Worm (Caenorhabditis elegans) whole organism, young adult: Measurements from ENCODE around the gene col-73.
"Not testable (repeated sequence)": the region's sequence is repeated elsewhere in the genome, so short reads cannot be mapped to it uniquely, and the experiment has no call there.

Experiments
- B0336.3 ChIP-seq: fragments of 200-800 bp; sonication (Bioruptor generic); IDR thresholded peaks from 2 replicates; pipeline ENCODE4 v1.3.6; 2022; ENCODE audit warnings: missing genetic modification characterization, missing compliant biosample characterization
- F23B12.7 ChIP-seq: sonication (generic microtip); optimal IDR thresholded peaks from 2 replicates; lab custom pipeline; 2017; ENCODE audit warnings: missing genetic modification characterization, mild to moderate bottlenecking, missing compliant biosample characterization, antibody characterized with exemption, moderate library complexity; ENCODE audit not compliant: insufficient read depth
- F37B4.10 ChIP-seq: fragments of 200-800 bp; sonication (Bioruptor generic); IDR thresholded peaks from 2 replicates; pipeline ENCODE4 v1.3.6; 2022; ENCODE audit warnings: missing genetic modification characterization, missing compliant biosample characterization
- Y53G8AR.9 ChIP-seq: fragments of 200-800 bp; sonication (Bioruptor generic); conservative IDR thresholded peaks from 2 replicates; pipeline ENCODE4 v1.3.6; 2022; ENCODE audit warnings: missing genetic modification reagents, missing genetic modification characterization, missing compliant biosample characterization
- Y56A3A.18 ChIP-seq: fragments of 200-800 bp; sonication (Bioruptor generic); IDR thresholded peaks from 2 replicates; pipeline ENCODE4 v1.3.6; 2022; ENCODE audit warnings: missing genetic modification reagents, missing genetic modification characterization, missing compliant biosample characterization
- Y79H2A.3 ChIP-seq: fragments of 200-800 bp; sonication (Bioruptor generic); conservative IDR thresholded peaks from 2 replicates; pipeline ENCODE4 v1.3.6; 2022; ENCODE audit warnings: missing genetic modification reagents, missing genetic modification characterization, missing compliant biosample characterization
- ama-1 ChIP-seq, 3 experiments: fragments of 150-350 bp in 1 of 3; sonication (generic microtip) in 2 of 3; optimal IDR thresholded peaks; 2 replicates each; lab custom pipeline; 2014 to 2018; ENCODE audit warnings: missing biosample characterization in 2 of 3, missing genetic modification characterization in 2 of 3, missing genetic modification reagents in 2 of 3
- attf-5 ChIP-seq: fragments of 200-800 bp; sonication (Bioruptor generic); optimal IDR thresholded peaks from 2 replicates; lab custom pipeline; 2018; ENCODE audit warnings: mild to moderate bottlenecking, missing genetic modification characterization, missing compliant biosample characterization
- cebp-1 ChIP-seq, 2 experiments: fragments of 200-800 bp in 1 of 2; sonication (Bioruptor generic) in 1 of 2; sonication (generic microtip) in 1 of 2; IDR thresholded peaks in 1 of 2; optimal IDR thresholded peaks in 1 of 2; 2 replicates each; pipeline versions ENCODE4 v1.3.6 to Lab custom; 2017 to 2022; ENCODE audit warnings: missing compliant biosample characterization in 2 of 2, missing genetic modification characterization in 2 of 2, mild to moderate bottlenecking in 1 of 2, missing genetic modification reagents in 1 of 2, moderate library complexity in 1 of 2
- cebp-2 ChIP-seq: fragments of 200-800 bp; sonication (Bioruptor generic); IDR thresholded peaks from 2 replicates; pipeline ENCODE4 v1.3.6; 2022; ENCODE audit warnings: missing genetic modification characterization, missing compliant biosample characterization
- ceh-100 ChIP-seq: fragments of 200-800 bp; sonication (Bioruptor generic); IDR thresholded peaks from 2 replicates; pipeline ENCODE4 v1.3.6; 2022; ENCODE audit warnings: missing genetic modification reagents, missing genetic modification characterization, missing compliant biosample characterization
- ceh-40 ChIP-seq: fragments of 200-800 bp; sonication (Bioruptor generic); IDR thresholded peaks from 2 replicates; pipeline ENCODE4 v1.3.6; 2022; ENCODE audit warnings: missing genetic modification characterization, missing compliant biosample characterization
- ceh-79 ChIP-seq: sonication (generic microtip); optimal IDR thresholded peaks from 2 replicates; lab custom pipeline; 2017; ENCODE audit warnings: mild to moderate bottlenecking, missing genetic modification characterization, missing compliant biosample characterization
- dox-1 ChIP-seq: fragments of 200-800 bp; sonication (Bioruptor generic); IDR thresholded peaks from 2 replicates; pipeline ENCODE4 v1.3.6; 2022; ENCODE audit warnings: missing genetic modification reagents, missing genetic modification characterization, missing compliant biosample characterization
- egrh-3 ChIP-seq: fragments of 200-800 bp; sonication (Bioruptor generic); IDR thresholded peaks from 2 replicates; pipeline ENCODE4 v1.3.6; 2022; ENCODE audit warnings: missing genetic modification reagents, missing genetic modification characterization, missing compliant biosample characterization
- ekl-4 ChIP-seq: fragments of 200-800 bp; sonication (Bioruptor generic); IDR thresholded peaks from 2 replicates; pipeline ENCODE4 v1.3.6; 2022; ENCODE audit warnings: missing genetic modification reagents, missing genetic modification characterization, missing compliant biosample characterization
- gei-17 ChIP-seq: fragments of 200-800 bp; sonication (Bioruptor generic); optimal IDR thresholded peaks from 2 replicates; lab custom pipeline; 2018; ENCODE audit warnings: mild to moderate bottlenecking, missing genetic modification characterization, missing compliant biosample characterization
- hrde-1 ChIP-seq: sonication (generic microtip); optimal IDR thresholded peaks from 2 replicates; lab custom pipeline; 2016; ENCODE audit warnings: missing genetic modification characterization, mild to moderate bottlenecking, missing compliant biosample characterization, moderate library complexity, missing genotype, missing genetic modification reagents, borderline replicate concordance
- lag-1 ChIP-seq: fragments of 200-800 bp; sonication (Bioruptor generic); IDR thresholded peaks from 2 replicates; pipeline ENCODE4 v1.3.6; 2022; ENCODE audit warnings: missing genetic modification reagents, missing genetic modification characterization, missing compliant biosample characterization
- lin-26 ChIP-seq: fragments of 200-800 bp; sonication (Bioruptor generic); IDR thresholded peaks from 2 replicates; pipeline ENCODE4 v1.3.6; 2022; ENCODE audit warnings: missing genetic modification reagents, missing genetic modification characterization, missing compliant biosample characterization
- lin-35 ChIP-seq, 3 experiments: fragments of 150-350 bp in 2 of 3; sonication (generic microtip) in 1 of 3; optimal IDR thresholded peaks; 2 replicates each; lab custom pipeline; 2014 to 2018; ENCODE audit warnings: missing biosample characterization in 3 of 3, missing genetic modification characterization in 3 of 3, missing genetic modification reagents in 3 of 3
- lin-54 ChIP-seq: fragments of 200-800 bp; sonication (Bioruptor generic); optimal IDR thresholded peaks from 2 replicates; lab custom pipeline; 2018; ENCODE audit warnings: mild to moderate bottlenecking, missing genetic modification characterization, missing compliant biosample characterization
- lsl-1 ChIP-seq: fragments of 200-800 bp; sonication (Bioruptor generic); optimal IDR thresholded peaks from 2 replicates; lab custom pipeline; 2018; ENCODE audit warnings: mild to moderate bottlenecking, missing genetic modification characterization, moderate library complexity, missing compliant biosample characterization
- madf-10 ChIP-seq: sonication (generic microtip); optimal IDR thresholded peaks from 2 replicates; lab custom pipeline; 2016; ENCODE audit warnings: mild to moderate bottlenecking, missing genetic modification characterization, missing compliant biosample characterization
- madf-6 ChIP-seq: fragments of 200-800 bp; sonication (Bioruptor generic); IDR thresholded peaks from 2 replicates; pipeline ENCODE4 v1.3.6; 2022; ENCODE audit warnings: missing genetic modification reagents, missing genetic modification characterization, missing compliant biosample characterization
- mcd-1 ChIP-seq: fragments of 200-800 bp; sonication (Bioruptor generic); IDR thresholded peaks from 2 replicates; pipeline ENCODE4 v1.3.6; 2022; ENCODE audit warnings: missing genetic modification reagents, missing genetic modification characterization, missing compliant biosample characterization
- mes-4 ChIP-seq: sonication (generic microtip); optimal IDR thresholded peaks from 2 replicates; lab custom pipeline; 2016; ENCODE audit warnings: missing genotype, missing genetic modification characterization, missing compliant biosample characterization
- nhr-120 ChIP-seq: fragments of 200-800 bp; sonication (Bioruptor generic); IDR thresholded peaks from 2 replicates; pipeline ENCODE4 v1.3.6; 2022; ENCODE audit warnings: missing genetic modification characterization, missing compliant biosample characterization
- nhr-179 ChIP-seq: sonication (generic microtip); optimal IDR thresholded peaks from 2 replicates; lab custom pipeline; 2016; ENCODE audit warnings: mild to moderate bottlenecking, missing genetic modification characterization, missing compliant biosample characterization
- nhr-27 ChIP-seq: fragments of 200-800 bp; sonication (Bioruptor generic); optimal IDR thresholded peaks from 2 replicates; lab custom pipeline; 2018; ENCODE audit warnings: mild to moderate bottlenecking, missing genetic modification characterization, moderate library complexity, missing compliant biosample characterization
- nhr-80 ChIP-seq: sonication (generic microtip); optimal IDR thresholded peaks from 2 replicates; lab custom pipeline; 2016; ENCODE audit warnings: missing genetic modification characterization, missing compliant biosample characterization
- nhr-90 ChIP-seq: sonication (generic microtip); optimal IDR thresholded peaks from 2 replicates; lab custom pipeline; 2016; ENCODE audit warnings: missing genotype, mild to moderate bottlenecking, missing genetic modification characterization, missing compliant biosample characterization
- pbrm-1 ChIP-seq: fragments of 200-800 bp; sonication (Bioruptor generic); IDR thresholded peaks from 2 replicates; pipeline ENCODE4 v1.3.6; 2022; ENCODE audit warnings: missing genetic modification reagents, missing genetic modification characterization, missing compliant biosample characterization
- repo-1 ChIP-seq: sonication (generic microtip); optimal IDR thresholded peaks from 2 replicates; lab custom pipeline; 2017; ENCODE audit warnings: mild to moderate bottlenecking, missing genetic modification characterization, missing compliant biosample characterization
- snpc-1.1 ChIP-seq: sonication (generic microtip); optimal IDR thresholded peaks from 2 replicates; lab custom pipeline; 2017; ENCODE audit warnings: missing genetic modification characterization, mild to moderate bottlenecking, missing compliant biosample characterization, antibody characterized with exemption, moderate library complexity, missing genotype, missing genetic modification reagents; ENCODE audit not compliant: insufficient read depth
- snpc-4 ChIP-seq, 5 experiments: fragments of 150-350 bp in 1 of 5; sonication (generic microtip) in 4 of 5; optimal IDR thresholded peaks; 2 replicates each; lab custom pipeline; 2014 to 2018; ENCODE audit warnings: missing genetic modification characterization in 5 of 5, missing biosample characterization in 3 of 5, antibody characterized with exemption in 2 of 5, mild to moderate bottlenecking in 2 of 5, missing compliant biosample characterization in 2 of 5, missing genotype in 2 of 5, moderate library complexity in 2 of 5, missing genetic modification reagents in 1 of 5
- sptf-2 ChIP-seq: fragments of 200-800 bp; sonication (Bioruptor generic); optimal IDR thresholded peaks from 2 replicates; lab custom pipeline; 2018; ENCODE audit warnings: mild to moderate bottlenecking, missing genetic modification characterization, missing compliant biosample characterization
- ztf-26 ChIP-seq: sonication (generic microtip); optimal IDR thresholded peaks from 2 replicates; lab custom pipeline; 2017; ENCODE audit warnings: missing genetic modification characterization, missing compliant biosample characterization

col-73 gene

DNA sequence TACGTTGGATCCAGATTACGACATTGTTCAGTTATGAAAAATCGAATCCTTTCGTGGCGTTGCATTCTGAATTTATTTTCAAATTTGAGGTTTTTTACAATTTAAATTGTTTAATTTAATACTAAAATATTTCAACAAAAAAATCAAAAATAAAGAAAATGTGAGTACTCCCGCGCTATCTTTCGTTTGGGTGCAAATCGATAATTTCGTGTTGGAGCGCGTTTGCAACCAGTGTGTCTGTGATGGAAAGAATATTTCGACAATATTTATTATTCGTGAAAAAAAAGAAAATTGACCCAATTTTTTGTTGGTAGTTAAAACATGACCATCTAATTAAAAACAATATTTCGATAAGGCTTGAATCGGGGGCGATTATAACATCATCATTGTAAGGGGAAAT, 29.1 kb upstream of the col-73 start, which contains the start of gene R05F9.9 (continued):
- TF ChIP-seq madf-6 (peak; percentile 51), sptf-2 (GFP tag; lab: Kevin White, UChicago) (no peak), F37B4.10 (GFP tag; lab: Robert Waterston, UW) (no peak), gei-17 (peak; percentile 28), mcd-1 (GFP tag; lab: Robert Waterston, UW) (peak; percentile 52; the same call in 1 of the 2 replicates), Y79H2A.3 (GFP tag; lab: Robert Waterston, UW) (no peak)

DNA sequence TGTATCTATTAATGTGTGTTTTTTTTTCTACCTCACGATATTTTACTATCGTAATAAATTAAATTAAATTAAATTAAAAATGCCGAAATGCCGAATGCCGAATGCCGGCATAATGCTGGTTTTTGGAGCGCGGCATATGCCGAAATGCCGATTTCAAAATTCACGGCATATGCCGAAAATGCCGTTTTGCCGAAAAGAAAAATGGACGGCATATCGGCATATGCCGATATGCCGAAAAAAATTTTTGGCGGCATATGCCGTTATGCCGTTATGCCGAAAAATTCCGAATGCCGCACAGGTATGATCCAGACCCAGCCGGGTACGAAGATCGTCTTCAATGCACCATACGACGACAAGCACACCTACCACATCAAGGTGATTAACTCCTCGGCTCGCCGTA, 25.6 kb upstream of the col-73 start, which contains the start of gene msp-32:
msp-32 (plus strand) TSS at position 301 of the 400 bp plus-strand sequence.
- not testable (repeated sequence) for TF ChIP-seq nhr-179; ceh-100 (GFP tag; lab: Robert Waterston, UW); snpc-1.1 (tag; lab: Kevin White, UChicago)

DNA sequence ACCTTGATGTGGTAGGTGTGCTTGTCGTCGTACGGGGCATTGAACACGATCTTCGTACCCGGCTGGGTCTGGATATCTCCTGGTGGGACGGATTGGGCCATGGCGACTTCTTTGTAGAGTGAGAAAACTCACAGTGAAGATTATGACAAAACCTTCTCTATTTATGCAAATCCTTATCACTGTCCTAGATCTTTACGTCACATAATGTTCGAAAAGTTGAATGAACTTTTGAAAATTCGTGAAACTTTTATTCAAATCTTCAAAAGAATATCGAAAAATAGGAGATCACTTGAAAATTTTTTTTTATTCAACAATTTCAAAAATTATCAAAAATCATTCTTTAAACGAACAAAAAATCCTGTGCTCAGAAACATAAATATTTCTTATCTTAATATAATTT, 19.7 kb upstream of the col-73 start, which contains the start of gene msp-33:
msp-33 (minus strand) TSS at position 101 of the 400 bp plus-strand sequence.
- TF ChIP-seq ekl-4 (no peak), nhr-120 (0 out of 2 replicates have a peak, but pooled peaks have one; percentile 66), hrde-1 (tag; lab: Kevin White, UChicago) (no peak)
- TF ChIP-seq, all 124 proteins: peak for 1

DNA sequence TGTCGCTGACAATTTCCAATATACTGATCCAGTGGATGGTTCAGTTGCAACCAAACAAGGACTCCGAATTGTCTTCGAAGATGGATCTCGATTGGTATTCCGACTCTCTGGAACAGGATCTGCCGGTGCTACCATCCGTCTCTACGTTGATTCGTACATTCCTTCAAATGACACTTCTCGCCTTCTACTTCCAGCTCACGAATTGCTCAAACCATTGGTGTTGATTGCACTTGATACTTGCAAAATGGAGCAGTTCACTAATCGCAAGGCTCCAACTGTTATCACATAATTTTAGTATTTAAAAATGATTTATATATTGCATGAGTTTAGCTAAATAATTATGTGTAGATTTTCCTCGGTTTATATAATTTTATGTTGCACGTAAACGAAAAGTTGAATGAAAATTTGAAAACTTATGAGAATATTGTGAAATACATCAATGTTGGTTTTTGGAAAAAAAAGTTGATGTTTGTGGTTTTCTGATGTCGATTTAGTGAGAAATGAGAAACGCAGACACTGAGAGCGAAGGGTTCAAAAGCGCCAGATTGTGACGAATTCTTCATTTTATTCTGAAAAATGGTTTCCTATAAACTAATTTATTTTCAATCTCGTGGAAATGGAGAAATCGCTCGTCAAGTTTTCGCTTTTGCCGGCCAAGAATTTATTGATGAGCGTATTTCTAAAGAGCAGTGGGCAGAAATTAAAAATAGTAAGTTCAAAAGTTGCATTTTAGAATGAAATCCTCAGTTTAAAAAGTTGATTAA, 18.3 kb upstream of the col-73 start, which contains the start of gene gst-9:
gst-9 (plus strand) TSS at position 574 of the 764 bp plus-strand sequence.
- TF ChIP-seq ceh-40: 0 out of 2 replicates have a peak, but pooled peaks have one; percentile 13
- peak; percentile 55 for TF ChIP-seq ceh-79
- TF ChIP-seq B0336.3 (GFP tag; lab: Robert Waterston, UW): peak; percentile 69
- 0 out of 2 replicates have a peak, but pooled peaks have one; percentile 5 for TF ChIP-seq cebp-2 (GFP tag; lab: Robert Waterston, UW)
- TF ChIP-seq lsl-1: peak; percentile 5
- peak; percentile 55 for TF ChIP-seq dox-1 (GFP tag; lab: Robert Waterston, UW)
- TF ChIP-seq mcd-1 (GFP tag; lab: Robert Waterston, UW): peak; percentile 30; the same call in 1 of the 2 replicates
- no peak for TF ChIP-seq F23B12.7 (tag; lab: Kevin White, UChicago)
- TF ChIP-seq egrh-3: no peak
- peak; percentile 46 for TF ChIP-seq ztf-26 (tag; lab: Kevin White, UChicago)
- TF ChIP-seq madf-6: peak; percentile 55; the same call in 1 of the 2 replicates
- peak in 1 of 3 experiments; percentile 49 for TF ChIP-seq lin-35 (GFP tag; optimal IDR thresholded peaks at IDR 0.05; lab: Kevin White, UChicago)
- peak; percentile 6 for TF ChIP-seq madf-10 (tag; lab: Kevin White, UChicago)
- peak; percentile 68 for TF ChIP-seq cebp-1 (GFP tag; IDR thresholded peaks at IDR 0.05; lab: Robert Waterston, UW)
- peak; percentile 82 for TF ChIP-seq cebp-1 (tag; optimal IDR thresholded peaks at IDR 0.05; lab: Kevin White, UChicago)
- TF ChIP-seq ekl-4: peak; percentile 71; the same call in 1 of the 2 replicates
- peak; percentile 83 for TF ChIP-seq repo-1 (tag; lab: Kevin White, UChicago)
- TF ChIP-seq ama-1 (optimal IDR thresholded peaks at IDR 0.05; lab: Kevin White, UChicago): peak; percentile 54
- no peak for TF ChIP-seq ama-1 (GFP tag; optimal IDR thresholded peaks at IDR 0.05; lab: Kevin White, UChicago)
- no peak for TF ChIP-seq lag-1 (GFP tag; lab: Robert Waterston, UW)
- TF ChIP-seq Y53G8AR.9: peak; percentile 83
- TF ChIP-seq nhr-27 (tag; lab: Kevin White, UChicago): no peak
- no peak for TF ChIP-seq mes-4
- TF ChIP-seq nhr-80: peak; percentile 40
- TF ChIP-seq Y56A3A.18 (GFP tag; lab: Robert Waterston, UW): peak; percentile 76
- TF ChIP-seq attf-5 (GFP tag; lab: Kevin White, UChicago): peak; percentile 60
- 0 out of 2 replicates have a peak, but pooled peaks have one; percentile 53 for TF ChIP-seq pbrm-1 (GFP tag; lab: Robert Waterston, UW)
- TF ChIP-seq lin-26 (GFP tag; lab: Robert Waterston, UW): 0 out of 2 replicates have a peak, but pooled peaks have one; percentile 50
- peak; percentile 53 for TF ChIP-seq lin-54 (GFP tag; lab: Kevin White, UChicago)
- TF ChIP-seq snpc-4 (GFP tag; optimal IDR thresholded peaks at IDR 0.05; lab: Kevin White, UChicago): no peak
- TF ChIP-seq snpc-4 (tag; optimal IDR thresholded peaks at IDR 0.05; lab: Kevin White, UChicago): peak in 2 of 4 experiments; percentile 4 to 16
- TF ChIP-seq nhr-90 (tag; lab: Kevin White, UChicago): peak; percentile 36
